Worm (Caenorhabditis elegans): ENCODE measurements around the gene wago-5.

wago-5 gene

DNA sequence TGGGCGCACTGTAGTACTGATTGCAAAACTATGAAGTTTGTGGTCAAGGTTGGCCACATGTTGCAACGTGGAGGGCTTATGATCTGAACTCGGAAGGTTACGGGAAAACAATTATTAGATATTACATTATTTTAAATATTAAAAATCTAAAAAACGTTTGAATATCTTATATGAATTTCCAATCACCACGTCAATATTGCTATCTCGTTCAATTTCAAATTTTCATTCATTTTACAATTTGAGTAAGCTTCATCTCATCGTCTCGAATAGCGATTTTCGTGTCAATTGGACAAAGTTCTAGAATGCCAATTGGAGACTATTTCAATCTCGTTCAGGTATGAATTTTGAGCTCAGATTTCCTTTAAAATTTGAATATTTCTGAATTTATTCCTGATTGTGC is 1.1 kb upstream of the wago-5 start, which contains the start of gene ZK1248.20:
ZK1248.20 (plus strand) TSS at position 301 of the 400 bp plus-strand sequence.
- TF ChIP-seq nhr-48 (tag; optimal IDR thresholded peaks at IDR 0.05) (no peak), D1046.2 (GFP tag; IDR thresholded peaks at IDR 0.05) (no peak)

DNA sequence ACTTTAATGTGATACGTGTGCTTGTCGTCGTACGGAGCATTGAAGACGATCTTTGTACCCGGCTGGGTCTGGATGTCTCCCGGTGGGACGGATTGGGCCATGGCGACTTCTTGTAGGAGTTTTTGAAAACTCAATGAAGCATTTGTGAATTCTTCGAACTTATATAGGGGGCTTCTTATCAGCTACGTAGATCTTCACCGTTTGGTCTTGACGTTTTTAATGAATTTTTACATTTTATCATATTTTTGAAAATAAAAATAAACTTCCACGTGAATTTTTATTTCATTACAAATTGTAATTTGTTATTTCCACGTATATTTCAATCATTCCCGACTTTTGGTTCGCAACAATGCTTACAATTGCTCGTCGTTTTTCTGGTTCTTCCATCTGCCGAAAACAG is 5.1 kb downstream of the wago-5 start, which contains the start of the genes msp-64 and ZK1248.5:
msp-64 (minus strand) TSS at position 101 of the 400 bp plus-strand sequence.
ZK1248.5 (plus strand) TSS at position 285 of the 400 bp plus-strand sequence.
- TF ChIP-seq T26A8.4 (GFP tag; IDR thresholded peaks at IDR 0.05) (no peak), F37D6.2 (tag; optimal IDR thresholded peaks at IDR 0.05) (no peak), mxl-2 (GFP tag; conservative IDR thresholded peaks at IDR 0.05) (no peak), madf-9 (GFP tag; conservative IDR thresholded peaks at IDR 0.05) (no peak), spr-3 (GFP tag; optimal IDR thresholded peaks at IDR 0.05) (no peak), Y48G9A.11 (GFP tag; IDR thresholded peaks at IDR 0.05) (no peak)

DNA sequence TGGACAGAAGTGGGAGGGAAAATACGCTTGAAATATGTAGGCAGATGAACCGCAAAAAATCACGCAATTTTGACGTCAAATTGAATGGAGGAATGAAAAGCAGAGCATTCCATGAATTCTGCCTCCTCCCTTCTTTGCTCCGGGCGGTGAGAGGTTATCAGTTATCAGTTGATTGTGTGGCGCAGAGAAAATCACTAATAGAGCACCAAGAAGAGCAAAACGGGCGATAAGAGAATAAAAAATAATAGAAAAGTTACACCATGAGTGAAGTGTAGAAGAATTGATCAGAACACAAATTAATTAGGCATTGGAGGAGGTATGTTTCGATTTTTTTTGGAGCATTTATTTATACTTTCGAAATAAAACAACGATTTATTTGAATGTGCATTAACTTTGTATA is 8.7 kb downstream of the wago-5 start:
- TF ChIP-seq zip-2 (tag; optimal IDR thresholded peaks at IDR 0.05) (no peak), daf-16 (GFP tag; optimal IDR thresholded peaks at IDR 0.05) (no peak), daf-16 (tag; optimal IDR thresholded peaks at IDR 0.05) (peak; percentile 38), dve-1 (tag; optimal IDR thresholded peaks at IDR 0.05; ENCODE audit: insufficient read depth) (peak; percentile 28), hlh-11 (tag; optimal IDR thresholded peaks at IDR 0.05) (peak; percentile 64), madf-9 (GFP tag; conservative IDR thresholded peaks at IDR 0.05) (no peak), nhr-237 (tag; optimal IDR thresholded peaks at IDR 0.05) (no peak), pqm-1 (tag; optimal IDR thresholded peaks at IDR 0.05) (peak; percentile 92), vab-7 (GFP tag; IDR thresholded peaks at IDR 0.05) (no peak), nhr-41 (GFP tag; IDR thresholded peaks at IDR 0.05) (peak; percentile 60; the same call in 1 of the 2 replicates), lin-15B (tag; optimal IDR thresholded peaks at IDR 0.05) (no peak), lin-1 (GFP tag; IDR thresholded peaks at IDR 0.05) (0 out of 2 replicates have a peak, but pooled peaks have one; percentile 26), nhr-28 (tag; optimal IDR thresholded peaks at IDR 0.05) (peak; percentile 90), ceh-28 (tag; optimal IDR thresholded peaks at IDR 0.05) (no peak), nhr-11 (tag; optimal IDR thresholded peaks at IDR 0.05) (no peak), snpc-1.2 (GFP tag; IDR thresholded peaks at IDR 0.05) (no peak), Y105C5A.15 (GFP tag; IDR thresholded peaks at IDR 0.05) (no peak), dmd-6 (GFP tag; IDR thresholded peaks at IDR 0.05) (peak; percentile 89), set-16 (GFP tag; IDR thresholded peaks at IDR 0.05) (no peak), attf-4 (tag; optimal IDR thresholded peaks at IDR 0.05) (no peak), nhr-77 (tag; optimal IDR thresholded peaks at IDR 0.05) (peak; percentile 52)

DNA sequence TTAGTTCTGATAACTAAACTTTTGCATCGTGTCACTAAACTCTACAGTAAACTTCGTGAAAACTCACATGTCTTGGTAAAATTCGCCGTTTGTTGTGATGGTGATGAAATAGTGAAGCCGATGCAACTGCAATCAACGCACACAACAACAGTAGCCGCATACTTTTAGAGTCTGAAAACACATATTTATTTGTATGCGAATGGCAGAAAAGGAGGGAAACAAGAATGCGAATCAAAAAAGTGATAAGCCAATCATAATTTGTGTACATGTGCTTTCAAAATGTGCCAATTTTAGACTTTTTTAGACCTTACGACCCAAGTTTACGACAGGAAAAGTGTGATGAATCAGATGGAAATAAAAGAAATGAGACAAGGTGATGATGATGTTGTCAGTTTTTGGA is 10.0 kb downstream of the wago-5 start, which contains the start of gene K05F1.10:
K05F1.10 (minus strand) TSS at position 171 of the 400 bp plus-strand sequence.
- TF ChIP-seq ctbp-1 (GFP tag; IDR thresholded peaks at IDR 0.05) (no peak), daf-16 (GFP tag; optimal IDR thresholded peaks at IDR 0.05) (no peak), daf-16 (tag; optimal IDR thresholded peaks at IDR 0.05) (peak; percentile 88), mdl-1 (tag; optimal IDR thresholded peaks at IDR 0.05) (peak in 1 of 2 experiments; percentile 3), arid-1 (GFP tag; conservative IDR thresholded peaks at IDR 0.05) (no peak), ztf-7 (tag; optimal IDR thresholded peaks at IDR 0.05) (no peak), zfp-2 (tag; optimal IDR thresholded peaks at IDR 0.05) (no peak), Y5F2A.4 (GFP tag; optimal IDR thresholded peaks at IDR 0.05) (no peak), Y105C5A.15 (GFP tag; IDR thresholded peaks at IDR 0.05) (no peak), lin-29 (GFP tag; IDR thresholded peaks at IDR 0.05) (no peak), lin-1 (GFP tag; IDR thresholded peaks at IDR 0.05) (no peak), pha-4 (GFP tag; IDR thresholded peaks at IDR 0.05) (no peak), pha-4 (tag; optimal IDR thresholded peaks at IDR 0.05) (no peak), lim-7 (GFP tag; IDR thresholded peaks at IDR 0.05) (no peak), egl-43 (GFP tag; IDR thresholded peaks at IDR 0.05) (no peak), nhr-6 (tag; optimal IDR thresholded peaks at IDR 0.05) (no peak), nhr-41 (GFP tag; IDR thresholded peaks at IDR 0.05) (no peak), nhr-28 (tag; optimal IDR thresholded peaks at IDR 0.05) (peak; percentile 23), ceh-62 (tag; optimal IDR thresholded peaks at IDR 0.05) (no peak), nhr-10 (tag; optimal IDR thresholded peaks at IDR 0.05) (no peak), F49E8.2 (tag; optimal IDR thresholded peaks at IDR 0.05; ENCODE audit: borderline replicate concordance) (no peak), aly-2 (tag; optimal IDR thresholded peaks at IDR 0.05) (no peak), unc-39 (tag; optimal IDR thresholded peaks at IDR 0.05) (no peak), aha-1 (tag) (no peak), dmd-8 (GFP tag; IDR thresholded peaks at IDR 0.05) (no peak), php-3 (GFP tag; IDR thresholded peaks at IDR 0.05) (peak; percentile 46; the same call in 1 of the 2 replicates)

Measured in whole organism, L4 larva.